Fruit fly (Drosophila melanogaster) whole organism, embryonic: ENCODE measurements around the gene dls.

Experiments
- Abd-B ChIP-seq: fragments of 200-800 bp; sonication (Bioruptor generic); optimal IDR thresholded peaks from 2 replicates; lab custom pipeline; 2018; ENCODE audit warnings: missing biosample characterization, mild to moderate bottlenecking, missing genetic modification characterization, moderate library complexity
- Atf3 ChIP-seq: fragments of 200-800 bp; sonication (Bioruptor generic); optimal IDR thresholded peaks from 3 replicates; lab custom pipeline; 2016; ENCODE audit warnings: missing biosample characterization, missing genetic modification characterization
- C15 ChIP-seq: fragments of 200-800 bp; sonication (Bioruptor generic); IDR thresholded peaks from 3 replicates; pipeline ENCODE4 v1.3.6; 2022; ENCODE audit warnings: missing biosample characterization, missing genetic modification characterization
- CG10959 ChIP-seq: fragments of 200-800 bp; sonication (Bioruptor generic); IDR thresholded peaks from 2 replicates; pipeline ENCODE4 v1.3.6; 2022; ENCODE audit warnings: missing biosample characterization, missing genetic modification characterization
- CG11695 ChIP-seq: fragments of 200-800 bp; sonication (Bioruptor generic); IDR thresholded peaks from 3 replicates; pipeline ENCODE4 v1.3.6; 2022; ENCODE audit warnings: missing biosample characterization, missing genetic modification characterization
- CG11696 ChIP-seq: fragments of 200-800 bp; sonication (Bioruptor generic); IDR thresholded peaks from 2 replicates; pipeline ENCODE4 v1.3.6; 2022; ENCODE audit warnings: missing biosample characterization, missing genetic modification characterization
- CG12071 ChIP-seq: fragments of 200-800 bp; sonication (Bioruptor generic); optimal IDR thresholded peaks from 3 replicates; lab custom pipeline; 2018; ENCODE audit warnings: missing biosample characterization, mild to moderate bottlenecking, missing genetic modification characterization
- CG12104 ChIP-seq: fragments of 200-800 bp; sonication (Bioruptor generic); optimal IDR thresholded peaks from 3 replicates; lab custom pipeline; 2016; ENCODE audit warnings: missing biosample characterization, missing genetic modification characterization
- CG13123 ChIP-seq: fragments of 200-800 bp; sonication (Bioruptor generic); optimal IDR thresholded peaks from 2 replicates; lab custom pipeline; 2016; ENCODE audit warnings: missing biosample characterization, missing genetic modification characterization
- CG17612 ChIP-seq: fragments of 200-800 bp; sonication (Bioruptor generic); IDR thresholded peaks from 2 replicates; pipeline ENCODE4 v1.3.6; 2022; ENCODE audit warnings: missing biosample characterization, missing genetic modification characterization
- CG2199 ChIP-seq: fragments of 200-800 bp; sonication (Bioruptor generic); IDR thresholded peaks from 3 replicates; pipeline ENCODE4 v1.3.6; 2022; ENCODE audit warnings: missing biosample characterization, missing genetic modification characterization
- CG3065 ChIP-seq: fragments of 200-800 bp; sonication (Bioruptor generic); optimal IDR thresholded peaks from 2 replicates; lab custom pipeline; 2016; ENCODE audit warnings: missing biosample characterization, missing genetic modification characterization
- CG34376 ChIP-seq: fragments of 200-800 bp; sonication (Bioruptor generic); optimal IDR thresholded peaks from 2 replicates; lab custom pipeline; 2018; ENCODE audit warnings: missing biosample characterization, mild to moderate bottlenecking, missing genetic modification characterization
- CG4328 ChIP-seq: fragments of 200-800 bp; sonication (Bioruptor generic); optimal IDR thresholded peaks from 3 replicates; lab custom pipeline; 2017; ENCODE audit warnings: missing biosample characterization, missing genetic modification reagents, missing genetic modification characterization
- CG43689 ChIP-seq: fragments of 200-800 bp; sonication (Bioruptor generic); IDR thresholded peaks from 2 replicates; pipeline ENCODE4 v1.3.6; 2022; ENCODE audit warnings: missing biosample characterization, missing genetic modification characterization
- CG6175 ChIP-seq: fragments of 200-800 bp; sonication (Bioruptor generic); IDR thresholded peaks from 3 replicates; pipeline ENCODE4 v1.3.6; 2022; ENCODE audit warnings: missing biosample characterization, missing genetic modification characterization
- CG6272 ChIP-seq: fragments of 200-800 bp; sonication (Bioruptor generic); IDR thresholded peaks from 2 replicates; pipeline ENCODE4 v1.3.6; 2022; ENCODE audit warnings: missing biosample characterization, missing genetic modification characterization
- CG8290 ChIP-seq, 3 experiments: fragments of 200-800 bp; sonication (Bioruptor generic); optimal IDR thresholded peaks; 2 replicates each; lab custom pipeline; 2016 to 2019; ENCODE audit warnings: missing biosample characterization in 3 of 3, missing genetic modification characterization in 3 of 3, mild to moderate bottlenecking in 2 of 3, moderate library complexity in 1 of 3
- Doc3 ChIP-seq: fragments of 200-800 bp; sonication (Bioruptor generic); IDR thresholded peaks from 3 replicates; pipeline ENCODE4 v1.3.6; 2022; ENCODE audit warnings: missing biosample characterization, missing genetic modification characterization; ENCODE audit not compliant: partially characterized antibody
- Dp ChIP-seq: fragments of 200-800 bp; sonication (Bioruptor generic); optimal IDR thresholded peaks from 2 replicates; lab custom pipeline; 2018; ENCODE audit warnings: missing biosample characterization, mild to moderate bottlenecking, missing genetic modification characterization, moderate library complexity
- Elba2 ChIP-seq: fragments of 200-800 bp; sonication (Bioruptor generic); optimal IDR thresholded peaks from 3 replicates; lab custom pipeline; 2016; ENCODE audit warnings: missing biosample characterization, missing genetic modification characterization
- Ets97D ChIP-seq: fragments of 200-800 bp; sonication (Bioruptor generic); optimal IDR thresholded peaks from 3 replicates; lab custom pipeline; 2016; ENCODE audit warnings: missing biosample characterization, missing genetic modification characterization
- Fer1 ChIP-seq: fragments of 200-800 bp; sonication (Bioruptor generic); optimal IDR thresholded peaks from 2 replicates; lab custom pipeline; 2017; ENCODE audit warnings: missing biosample characterization, mild to moderate bottlenecking, missing genetic modification characterization
- Hey ChIP-seq: fragments of 200-800 bp; sonication (Bioruptor generic); optimal IDR thresholded peaks from 3 replicates; lab custom pipeline; 2018; ENCODE audit warnings: missing biosample characterization, mild to moderate bottlenecking, missing genetic modification characterization
- Hmx ChIP-seq: fragments of 200-800 bp; sonication (Bioruptor generic); optimal IDR thresholded peaks from 2 replicates; lab custom pipeline; 2016; ENCODE audit warnings: missing biosample characterization, missing genetic modification characterization
- Mad ChIP-seq: fragments of 200-800 bp; sonication (Bioruptor generic); optimal IDR thresholded peaks from 2 replicates; lab custom pipeline; 2016; ENCODE audit warnings: missing biosample characterization, missing genetic modification characterization
- NK7.1 ChIP-seq: fragments of 200-800 bp; sonication (Bioruptor generic); optimal IDR thresholded peaks from 3 replicates; lab custom pipeline; 2016; ENCODE audit warnings: missing biosample characterization, missing genetic modification characterization
- Neu2 ChIP-seq: fragments of 200-800 bp; sonication (Bioruptor generic); optimal IDR thresholded peaks from 3 replicates; lab custom pipeline; 2016; ENCODE audit warnings: missing biosample characterization, missing genetic modification characterization, borderline replicate concordance
- Optix ChIP-seq: fragments of 200-800 bp; sonication (Bioruptor generic); IDR thresholded peaks from 3 replicates; pipeline ENCODE4 v1.3.6; 2022; ENCODE audit warnings: missing biosample characterization, missing genetic modification characterization
- Sry-β ChIP-seq: fragments of 200-800 bp; sonication (Bioruptor generic); optimal IDR thresholded peaks from 2 replicates; lab custom pipeline; 2018; ENCODE audit warnings: missing biosample characterization, mild to moderate bottlenecking, missing genetic modification characterization, moderate library complexity
- ems ChIP-seq: fragments of 200-800 bp; sonication (Bioruptor generic); optimal IDR thresholded peaks from 3 replicates; lab custom pipeline; 2016; ENCODE audit warnings: missing biosample characterization, missing genetic modification characterization
- esg ChIP-seq: fragments of 200-800 bp; sonication (Bioruptor generic); conservative IDR thresholded peaks from 2 replicates; pipeline ENCODE4 v1.3.6; 2022; ENCODE audit warnings: missing biosample characterization, missing genetic modification characterization
- eve ChIP-seq, 2 experiments: fragments of >200 bp; optimal IDR thresholded peaks; 2 replicates each; lab custom pipeline; 2017; ENCODE audit warnings: missing biosample characterization in 2 of 2, missing genetic modification characterization in 2 of 2
- fru ChIP-seq: fragments of >200 bp; optimal IDR thresholded peaks from 2 replicates; lab custom pipeline; 2017
- gsb-n ChIP-seq: fragments of 200-800 bp; sonication (Bioruptor generic); optimal IDR thresholded peaks from 3 replicates; lab custom pipeline; 2018; ENCODE audit warnings: missing biosample characterization, mild to moderate bottlenecking, missing genetic modification characterization
- lmd ChIP-seq: fragments of 200-800 bp; sonication (Bioruptor generic); IDR thresholded peaks from 2 replicates; pipeline ENCODE4 v1.3.6; 2022; ENCODE audit warnings: missing biosample characterization, missing genetic modification characterization
- luna ChIP-seq: fragments of 200-800 bp; sonication (Bioruptor generic); optimal IDR thresholded peaks from 2 replicates; lab custom pipeline; 2016; ENCODE audit warnings: missing biosample characterization, missing genetic modification characterization
- mirr ChIP-seq: fragments of 200-800 bp; sonication (Bioruptor generic); optimal IDR thresholded peaks from 3 replicates; lab custom pipeline; 2018; ENCODE audit warnings: missing biosample characterization, mild to moderate bottlenecking, missing genetic modification characterization
- prd ChIP-seq, 3 experiments: fragments of >200 bp in 2 of 3; fragments of 200-800 bp in 1 of 3; sonication (Bioruptor generic) in 1 of 3; optimal IDR thresholded peaks in 2 of 3; IDR thresholded peaks in 1 of 3; 2 replicates in 2 of 3; 3 replicates in 1 of 3; pipeline versions ENCODE4 v1.3.6 to Lab custom; 2017 to 2022; ENCODE audit warnings: missing biosample characterization in 1 of 3, missing genetic modification characterization in 1 of 3
- psq ChIP-seq: fragments of 200-800 bp; sonication (Bioruptor generic); optimal IDR thresholded peaks from 2 replicates; lab custom pipeline; 2017; ENCODE audit warnings: missing biosample characterization, missing genetic modification characterization
- run ChIP-seq: fragments of 200-800 bp; sonication (Bioruptor generic); optimal IDR thresholded peaks from 3 replicates; lab custom pipeline; 2018; ENCODE audit warnings: missing biosample characterization, mild to moderate bottlenecking, missing genetic modification characterization
- sima ChIP-seq: fragments of 200-800 bp; sonication (Bioruptor generic); optimal IDR thresholded peaks from 2 replicates; lab custom pipeline; 2016; ENCODE audit warnings: missing biosample characterization, missing genetic modification characterization
- sna ChIP-seq: fragments of 200-800 bp; sonication (Bioruptor generic); IDR thresholded peaks from 2 replicates; pipeline ENCODE4 v1.3.6; 2022; ENCODE audit warnings: missing biosample characterization, missing genetic modification characterization; ENCODE audit not compliant: partially characterized antibody
- tin ChIP-seq: fragments of 200-800 bp; sonication (Bioruptor generic); optimal IDR thresholded peaks from 3 replicates; lab custom pipeline; 2016; ENCODE audit warnings: missing biosample characterization, missing genetic modification characterization
- tio ChIP-seq: fragments of 200-800 bp; sonication (Bioruptor generic); optimal IDR thresholded peaks from 2 replicates; lab custom pipeline; 2017; ENCODE audit warnings: missing biosample characterization, missing genetic modification characterization, inconsistent platforms
- toy ChIP-seq: fragments of 200-800 bp; sonication (Bioruptor generic); IDR thresholded peaks from 2 replicates; pipeline ENCODE4 v1.3.6; 2022; ENCODE audit warnings: missing biosample characterization, missing genetic modification characterization
- usp ChIP-seq: fragments of >200 bp; optimal IDR thresholded peaks from 2 replicates; lab custom pipeline; 2017; ENCODE audit warnings: missing biosample characterization, missing genetic modification characterization
- vnd ChIP-seq: fragments of 200-800 bp; sonication (Bioruptor generic); IDR thresholded peaks from 3 replicates; pipeline ENCODE4 v1.3.6; 2022; ENCODE audit warnings: missing biosample characterization, missing genetic modification characterization; ENCODE audit not compliant: partially characterized antibody
- wdn ChIP-seq: fragments of 200-800 bp; sonication (Bioruptor generic); IDR thresholded peaks from 2 replicates; pipeline ENCODE4 v1.3.6; 2022; ENCODE audit warnings: missing biosample characterization, missing genetic modification characterization
- zen2 ChIP-seq: fragments of 200-800 bp; sonication (Bioruptor generic); IDR thresholded peaks from 3 replicates; pipeline ENCODE4 v1.3.6; 2022; ENCODE audit warnings: missing biosample characterization, missing genetic modification characterization; ENCODE audit not compliant: partially characterized antibody
- zfh1 ChIP-seq: fragments of 200-800 bp; sonication (Bioruptor generic); IDR thresholded peaks from 3 replicates; pipeline ENCODE4 v1.3.6; 2022; ENCODE audit warnings: missing biosample characterization, missing genetic modification characterization

dls gene

dm6 chr3L:16203236-16203635 is 2.1 kb downstream of the dls start (continued):
- no peak for TF ChIP-seq CG2199 (GFP tag; lab: Robert Waterston, UW)
- no peak for TF ChIP-seq Sry-β (GFP tag; lab: Kevin White, UChicago)
- no peak for TF ChIP-seq zen2 (GFP tag; lab: Robert Waterston, UW)
- no peak for TF ChIP-seq Doc3 (GFP tag; lab: Robert Waterston, UW)
- TF ChIP-seq Fer1 (GFP tag; lab: Kevin White, UChicago): no peak
- no peak for TF ChIP-seq CG6272 (GFP tag; lab: Robert Waterston, UW)
- peak; percentile 52 for TF ChIP-seq tio (GFP tag; lab: Kevin White, UChicago)
- peak; percentile 3 for TF ChIP-seq CG3065
- no peak for TF ChIP-seq Hey (tag; lab: Kevin White, UChicago)
- TF ChIP-seq wdn (GFP tag; lab: Robert Waterston, UW): peak; percentile 81
- no peak for TF ChIP-seq Dp (GFP tag; lab: Kevin White, UChicago)
- TF ChIP-seq mirr (GFP tag; lab: Kevin White, UChicago): peak; percentile 60
- TF ChIP-seq Ets97D (GFP tag; lab: Kevin White, UChicago): peak; percentile 51
- peak; percentile 40 for TF ChIP-seq luna (GFP tag; lab: Kevin White, UChicago)
- TF ChIP-seq gsb-n (tag; lab: Kevin White, UChicago): no peak
- TF ChIP-seq Abd-B: peak; percentile 81
- TF ChIP-seq usp (GFP tag; lab: Kevin White, UChicago): no peak
- TF ChIP-seq CG10959 (GFP tag; lab: Robert Waterston, UW): peak; percentile 47; the same call in 1 of the 2 replicates
- no peak for TF ChIP-seq CG8290 (GFP tag; optimal IDR thresholded peaks at IDR 0.05; lab: Kevin White, UChicago)
- TF ChIP-seq CG8290 (tag; optimal IDR thresholded peaks at IDR 0.05; lab: Kevin White, UChicago): peak in 1 of 2 experiments; percentile 94
- TF ChIP-seq vnd (GFP tag; lab: Robert Waterston, UW): no peak
- no peak for TF ChIP-seq sima
- TF ChIP-seq CG4328 (GFP tag; lab: Kevin White, UChicago): peak; percentile 7
- TF ChIP-seq CG12104: peak; percentile 46
- TF ChIP-seq CG43689 (GFP tag; lab: Robert Waterston, UW): peak; percentile 83
- peak; percentile 45; the same call in 1 of the 3 replicates for TF ChIP-seq C15 (GFP tag; lab: Robert Waterston, UW)
- peak; percentile 43 for TF ChIP-seq Hmx (GFP tag; lab: Kevin White, UChicago)
- TF ChIP-seq Optix (GFP tag; lab: Robert Waterston, UW): no peak; the same call in 2 of the 3 replicates
- no peak for TF ChIP-seq prd (optimal IDR thresholded peaks at IDR 0.05; lab: Kevin White, UChicago)
- peak; percentile 86 for TF ChIP-seq prd (GFP tag; IDR thresholded peaks at IDR 0.05; lab: Robert Waterston, UW)
- peak; percentile 65 for TF ChIP-seq tin (GFP tag; lab: Kevin White, UChicago)
- 0 out of 2 replicates have a peak, but pooled peaks have one; percentile 34 for TF ChIP-seq CG17612 (GFP tag; lab: Robert Waterston, UW)
- TF ChIP-seq CG11695 (GFP tag; lab: Robert Waterston, UW): peak; percentile 79
- TF ChIP-seq CG34376: peak; percentile 5
- TF ChIP-seq CG6175 (GFP tag; lab: Robert Waterston, UW): peak; percentile 77; the same call in 2 of the 3 replicates
- TF ChIP-seq esg (GFP tag; lab: Robert Waterston, UW): peak; percentile 82
- TF ChIP-seq run (tag; lab: Kevin White, UChicago): peak; percentile 16
- TF ChIP-seq Neu2 (GFP tag; lab: Kevin White, UChicago): no peak
- TF ChIP-seq CG13123: no peak
- peak; percentile 82 for TF ChIP-seq CG12071 (GFP tag; lab: Kevin White, UChicago)
- TF ChIP-seq Elba2: no peak
- TF ChIP-seq CG11696: peak; percentile 75
- peak; percentile 26 for TF ChIP-seq Mad (GFP tag; lab: Kevin White, UChicago)
- no peak for TF ChIP-seq psq (GFP tag; lab: Kevin White, UChicago)
- peak; percentile 78 for TF ChIP-seq ems (GFP tag; lab: Kevin White, UChicago)
- peak in 1 of 2 experiments; percentile 35 for TF ChIP-seq eve (GFP tag; optimal IDR thresholded peaks at IDR 0.05; lab: Kevin White, UChicago)
- TF ChIP-seq sna (GFP tag; lab: Robert Waterston, UW): no peak
- peak; percentile 86 for TF ChIP-seq zfh1 (GFP tag; lab: Robert Waterston, UW)
- TF ChIP-seq toy (GFP tag; lab: Robert Waterston, UW): peak; percentile 78
- no peak for TF ChIP-seq fru (lab: Kevin White, UChicago)
- TF ChIP-seq Atf3: peak; percentile 51
- TF ChIP-seq lmd: peak; percentile 90
- peak; percentile 27 for TF ChIP-seq NK7.1 (GFP tag; lab: Kevin White, UChicago)
